Fruit fly (Drosophila melanogaster) whole organism, embryonic: ENCODE results near the gene H.

Experiments
- Ada2b ChIP-seq: fragments of 200-800 bp; sonication (Bioruptor generic); IDR thresholded peaks from 2 replicates; pipeline ENCODE4 v1.3.6; 2022; ENCODE audit warnings: missing biosample characterization, missing genetic modification characterization
- Asciz ChIP-seq: fragments of 200-800 bp; sonication (Bioruptor generic); optimal IDR thresholded peaks from 2 replicates; lab custom pipeline; 2017; ENCODE audit warnings: missing biosample characterization, mild to moderate bottlenecking, missing genetic modification characterization, missing genetic modification reagents
- BtbVII ChIP-seq: fragments of 200-800 bp; sonication (Bioruptor generic); optimal IDR thresholded peaks from 3 replicates; lab custom pipeline; 2017; ENCODE audit warnings: missing biosample characterization, mild to moderate bottlenecking, missing genetic modification characterization
- CG10147 ChIP-seq: fragments of 200-800 bp; sonication (Bioruptor generic); optimal IDR thresholded peaks from 2 replicates; lab custom pipeline; 2019; ENCODE audit warnings: missing biosample characterization, mild to moderate bottlenecking, missing genetic modification characterization, moderate library complexity
- CG1024 ChIP-seq: fragments of 200-800 bp; sonication (Bioruptor generic); IDR thresholded peaks from 2 replicates; pipeline ENCODE4 v1.3.6; 2022; ENCODE audit warnings: missing biosample characterization, missing genetic modification characterization
- CG10366 ChIP-seq: fragments of 200-800 bp; sonication (Bioruptor generic); IDR thresholded peaks from 2 replicates; pipeline ENCODE4 v1.3.6; 2022; ENCODE audit warnings: missing biosample characterization, missing genetic modification characterization
- CG10654 ChIP-seq: fragments of 200-800 bp; sonication (Bioruptor generic); optimal IDR thresholded peaks from 2 replicates; lab custom pipeline; 2016; ENCODE audit warnings: missing biosample characterization, missing genetic modification characterization
- CG11723 ChIP-seq: fragments of 200-800 bp; sonication (Bioruptor generic); optimal IDR thresholded peaks from 2 replicates; lab custom pipeline; 2017; ENCODE audit warnings: missing biosample characterization, mild to moderate bottlenecking, missing genetic modification characterization
- CG12236 ChIP-seq: fragments of 200-800 bp; sonication (Bioruptor generic); optimal IDR thresholded peaks from 2 replicates; lab custom pipeline; 2016; ENCODE audit warnings: missing biosample characterization, missing genetic modification characterization
- CG14667 ChIP-seq: fragments of 200-800 bp; sonication (Bioruptor generic); IDR thresholded peaks from 2 replicates; pipeline ENCODE4 v1.3.6; 2022; ENCODE audit warnings: missing biosample characterization, missing genetic modification characterization
- CG14860 ChIP-seq: fragments of 200-800 bp; sonication (Bioruptor generic); IDR thresholded peaks from 3 replicates; pipeline ENCODE4 v1.3.6; 2022; ENCODE audit warnings: missing biosample characterization, missing genetic modification characterization; ENCODE audit not compliant: partially characterized antibody
- CG16813 ChIP-seq: fragments of 200-800 bp; sonication (Bioruptor generic); IDR thresholded peaks from 3 replicates; pipeline ENCODE4 v1.3.6; 2022; ENCODE audit warnings: missing biosample characterization, missing genetic modification characterization; ENCODE audit not compliant: partially characterized antibody
- CG17361 ChIP-seq: fragments of 200-800 bp; sonication (Bioruptor generic); IDR thresholded peaks from 3 replicates; pipeline ENCODE4 v1.3.6; 2022; ENCODE audit warnings: missing biosample characterization, missing genetic modification characterization
- CG17385 ChIP-seq: fragments of 200-800 bp; sonication (Bioruptor generic); optimal IDR thresholded peaks from 3 replicates; lab custom pipeline; 2018; ENCODE audit warnings: missing biosample characterization, mild to moderate bottlenecking, missing genetic modification characterization
- CG4282 ChIP-seq: fragments of 200-800 bp; sonication (Bioruptor generic); optimal IDR thresholded peaks from 2 replicates; lab custom pipeline; 2016; ENCODE audit warnings: missing biosample characterization, missing genetic modification characterization
- CG43689 ChIP-seq: fragments of 200-800 bp; sonication (Bioruptor generic); IDR thresholded peaks from 2 replicates; pipeline ENCODE4 v1.3.6; 2022; ENCODE audit warnings: missing biosample characterization, missing genetic modification characterization
- CG8290 ChIP-seq, 3 experiments: fragments of 200-800 bp; sonication (Bioruptor generic); optimal IDR thresholded peaks; 2 replicates each; lab custom pipeline; 2016 to 2019; ENCODE audit warnings: missing biosample characterization in 3 of 3, missing genetic modification characterization in 3 of 3, mild to moderate bottlenecking in 2 of 3, moderate library complexity in 1 of 3
- CG8359 ChIP-seq: fragments of 200-800 bp; sonication (Bioruptor generic); optimal IDR thresholded peaks from 2 replicates; lab custom pipeline; 2017; ENCODE audit warnings: missing biosample characterization, mild to moderate bottlenecking, missing genetic modification characterization, borderline replicate concordance
- CG9609 ChIP-seq: fragments of 200-800 bp; sonication (Bioruptor generic); optimal IDR thresholded peaks from 3 replicates; lab custom pipeline; 2016; ENCODE audit warnings: missing biosample characterization, missing genetic modification characterization
- H15 ChIP-seq: fragments of 200-800 bp; sonication (Bioruptor generic); IDR thresholded peaks from 3 replicates; pipeline ENCODE4 v1.3.6; 2022; ENCODE audit warnings: missing biosample characterization, missing genetic modification characterization
- H2.0 ChIP-seq: fragments of 200-800 bp; sonication (Bioruptor generic); IDR thresholded peaks from 2 replicates; pipeline ENCODE4 v1.3.6; 2022; ENCODE audit warnings: missing biosample characterization, missing genetic modification characterization
- HHEX ChIP-seq: fragments of 200-800 bp; sonication (Bioruptor generic); optimal IDR thresholded peaks from 3 replicates; lab custom pipeline; 2017; ENCODE audit warnings: missing biosample characterization, mild to moderate bottlenecking, missing genetic modification characterization, missing genetic modification reagents
- Hey ChIP-seq: fragments of 200-800 bp; sonication (Bioruptor generic); optimal IDR thresholded peaks from 3 replicates; lab custom pipeline; 2018; ENCODE audit warnings: missing biosample characterization, mild to moderate bottlenecking, missing genetic modification characterization
- Hsf ChIP-seq: fragments of 200-800 bp; sonication (Bioruptor generic); optimal IDR thresholded peaks from 3 replicates; lab custom pipeline; 2016; ENCODE audit warnings: missing biosample characterization, missing genetic modification characterization
- MTF-1 ChIP-seq: fragments of 200-800 bp; sonication (Bioruptor generic); optimal IDR thresholded peaks from 2 replicates; lab custom pipeline; 2018; ENCODE audit warnings: missing biosample characterization, mild to moderate bottlenecking, missing genetic modification characterization, borderline replicate concordance
- Opbp ChIP-seq: fragments of 200-800 bp; sonication (Bioruptor generic); IDR thresholded peaks from 3 replicates; pipeline ENCODE4 v1.3.6; 2022; ENCODE audit warnings: missing biosample characterization, missing genetic modification characterization; ENCODE audit not compliant: partially characterized antibody
- Ptx1 ChIP-seq: fragments of 200-800 bp; sonication (Bioruptor generic); IDR thresholded peaks from 2 replicates; pipeline ENCODE4 v1.3.6; 2022; ENCODE audit warnings: missing biosample characterization, missing genetic modification characterization
- Sin3A ChIP-seq: fragments of >200 bp; optimal IDR thresholded peaks from 2 replicates; lab custom pipeline; 2018
- Sox100B ChIP-seq: fragments of 200-800 bp; sonication (Bioruptor generic); optimal IDR thresholded peaks from 3 replicates; lab custom pipeline; 2018; ENCODE audit warnings: missing biosample characterization, mild to moderate bottlenecking, missing genetic modification characterization
- Spps ChIP-seq: fragments of 200-800 bp; sonication (Bioruptor generic); optimal IDR thresholded peaks from 2 replicates; lab custom pipeline; 2018; ENCODE audit warnings: missing biosample characterization, mild to moderate bottlenecking, missing genetic modification characterization
- al ChIP-seq: fragments of 200-800 bp; sonication (Bioruptor generic); IDR thresholded peaks from 2 replicates; pipeline ENCODE4 v1.3.6; 2022; ENCODE audit warnings: missing biosample characterization, missing genetic modification characterization
- ato ChIP-seq: fragments of 200-800 bp; sonication (Bioruptor generic); IDR thresholded peaks from 2 replicates; pipeline ENCODE4 v1.3.6; 2022; ENCODE audit warnings: missing biosample characterization, missing genetic modification characterization; ENCODE audit not compliant: partially characterized antibody
- corto ChIP-seq: fragments of 200-800 bp; sonication (Bioruptor generic); optimal IDR thresholded peaks from 2 replicates; lab custom pipeline; 2016; ENCODE audit warnings: missing biosample characterization, mild to moderate bottlenecking, missing genetic modification characterization, moderate library complexity
- crc ChIP-seq: fragments of 200-800 bp; sonication (Bioruptor generic); optimal IDR thresholded peaks from 2 replicates; lab custom pipeline; 2016; ENCODE audit warnings: missing biosample characterization, missing genetic modification characterization
- croc ChIP-seq: fragments of 200-800 bp; sonication (Bioruptor generic); conservative IDR thresholded peaks from 3 replicates; pipeline ENCODE4 v1.3.6; 2022; ENCODE audit warnings: missing biosample characterization, missing genetic modification characterization
- dan ChIP-seq: fragments of 200-800 bp; sonication (Bioruptor generic); IDR thresholded peaks from 2 replicates; pipeline ENCODE4 v1.3.6; 2022; ENCODE audit warnings: missing biosample characterization, missing genetic modification characterization
- danr ChIP-seq: fragments of 200-800 bp; sonication (Bioruptor generic); IDR thresholded peaks from 2 replicates; pipeline ENCODE4 v1.3.6; 2022; ENCODE audit warnings: missing biosample characterization, missing genetic modification characterization
- ham ChIP-seq: fragments of 200-800 bp; sonication (Bioruptor generic); IDR thresholded peaks from 2 replicates; pipeline ENCODE4 v1.3.6; 2022; ENCODE audit warnings: missing biosample characterization, missing genetic modification characterization
- klu ChIP-seq: fragments of 200-800 bp; sonication (Bioruptor generic); IDR thresholded peaks from 2 replicates; pipeline ENCODE4 v1.3.6; 2022; ENCODE audit warnings: missing biosample characterization, missing genetic modification characterization
- mld ChIP-seq: fragments of 200-800 bp; sonication (Bioruptor generic); IDR thresholded peaks from 3 replicates; pipeline ENCODE4 v1.3.6; 2022; ENCODE audit warnings: missing biosample characterization, missing genetic modification characterization; ENCODE audit not compliant: partially characterized antibody
- pros ChIP-seq: fragments of 200-800 bp; sonication (Bioruptor generic); optimal IDR thresholded peaks from 3 replicates; lab custom pipeline; 2019; ENCODE audit warnings: missing biosample characterization, mild to moderate bottlenecking, missing genetic modification characterization, moderate library complexity
- slbo ChIP-seq: fragments of 200-800 bp; sonication (Bioruptor generic); IDR thresholded peaks from 2 replicates; pipeline ENCODE4 v1.3.6; 2022; ENCODE audit warnings: missing biosample characterization, missing genetic modification characterization
- slou ChIP-seq: fragments of 200-800 bp; sonication (Bioruptor generic); optimal IDR thresholded peaks from 3 replicates; lab custom pipeline; 2016; ENCODE audit warnings: missing biosample characterization, missing genetic modification characterization
- sqz ChIP-seq: fragments of 200-800 bp; sonication (Bioruptor generic); optimal IDR thresholded peaks from 3 replicates; lab custom pipeline; 2018; ENCODE audit warnings: missing biosample characterization, mild to moderate bottlenecking, missing genetic modification characterization
- ssp ChIP-seq: fragments of 200-800 bp; sonication (Bioruptor generic); IDR thresholded peaks from 2 replicates; pipeline ENCODE4 v1.3.6; 2022; ENCODE audit warnings: missing biosample characterization, missing genetic modification characterization
- twi ChIP-seq: fragments of 200-800 bp; optimal IDR thresholded peaks from 2 replicates; lab custom pipeline; 2019; ENCODE audit warnings: missing biosample characterization, mild to moderate bottlenecking, missing genetic modification characterization, moderate library complexity
- zen2 ChIP-seq: fragments of 200-800 bp; sonication (Bioruptor generic); IDR thresholded peaks from 3 replicates; pipeline ENCODE4 v1.3.6; 2022; ENCODE audit warnings: missing biosample characterization, missing genetic modification characterization; ENCODE audit not compliant: partially characterized antibody
- zfh1 ChIP-seq: fragments of 200-800 bp; sonication (Bioruptor generic); IDR thresholded peaks from 3 replicates; pipeline ENCODE4 v1.3.6; 2022; ENCODE audit warnings: missing biosample characterization, missing genetic modification characterization

H gene

DNA sequence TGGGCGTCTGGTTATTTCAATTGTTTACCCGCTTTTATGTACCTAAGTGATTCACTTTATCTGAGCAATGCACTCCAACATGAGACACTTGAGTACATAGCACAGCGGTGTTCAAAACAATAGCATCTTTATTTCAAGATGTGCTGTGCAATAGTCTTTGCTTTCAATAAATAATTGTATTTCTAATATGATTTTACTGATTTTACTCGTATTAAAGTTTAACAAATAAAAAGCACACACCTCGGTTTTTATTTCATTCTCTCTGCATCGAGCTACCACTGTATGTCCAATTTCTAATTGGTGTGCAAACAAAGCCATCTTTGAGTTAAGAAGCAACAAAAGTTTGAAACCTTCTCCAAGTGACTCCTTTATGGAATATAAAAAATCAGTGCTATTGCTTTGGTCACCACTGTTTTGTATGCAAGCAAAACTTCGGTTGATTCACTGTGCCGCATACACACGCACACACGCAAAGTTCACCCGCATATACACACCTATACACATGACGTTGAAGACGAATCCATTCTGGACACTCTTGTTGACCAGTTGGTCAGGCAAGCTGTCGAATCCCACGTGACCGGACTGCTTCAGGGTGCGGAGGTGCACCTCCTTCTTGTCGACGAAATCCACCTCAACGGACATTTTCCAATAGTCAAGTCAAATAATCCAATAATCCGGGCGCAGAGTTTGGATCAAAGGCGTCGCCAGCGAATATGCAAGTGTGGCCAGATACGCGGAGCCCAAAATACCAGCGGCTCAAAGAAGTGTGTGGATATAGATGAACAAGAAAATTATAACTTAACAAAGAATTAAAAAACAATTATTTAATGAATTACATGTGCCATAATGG is 33.9 kb upstream of the H start, which contains the start of gene Septin2 (continued):
- TF ChIP-seq CG14860 (GFP tag; lab: Robert Waterston, UW) (0 out of 3 replicates have a peak, but pooled peaks have one; percentile 33), CG11723 (GFP tag; lab: Kevin White, UChicago) (peak; percentile 75), CG4282 (GFP tag; lab: Kevin White, UChicago) (no peak), slou (GFP tag; lab: Kevin White, UChicago) (no peak), Ptx1 (GFP tag; lab: Robert Waterston, UW) (peak; percentile 66), dan (GFP tag; lab: Robert Waterston, UW) (no peak), CG8290 (GFP tag; optimal IDR thresholded peaks at IDR 0.05; lab: Kevin White, UChicago) (peak; percentile 37), CG8290 (tag; optimal IDR thresholded peaks at IDR 0.05; lab: Kevin White, UChicago) (peak in 1 of 2 experiments; percentile 61), CG17385 (peak; percentile 77), BtbVII (GFP tag; lab: Kevin White, UChicago) (peak; percentile 77), Asciz (peak; percentile 94), Sin3A (peak; percentile 58), H2.0 (no peak), CG8359 (GFP tag; lab: Kevin White, UChicago) (peak; percentile 73), croc (GFP tag; lab: Robert Waterston, UW) (peak; percentile 57; the same call in 1 of the 3 replicates), ssp (GFP tag; lab: Robert Waterston, UW) (peak; percentile 56; the same call in 1 of the 2 replicates), ato (GFP tag; lab: Robert Waterston, UW) (no peak), Ada2b (GFP tag; lab: Robert Waterston, UW) (peak; percentile 58; the same call in 1 of the 2 replicates), klu (GFP tag; lab: Robert Waterston, UW) (no peak), crc (GFP tag; lab: Kevin White, UChicago) (peak; percentile 53), CG16813 (0 out of 3 replicates have a peak, but pooled peaks have one; percentile 6), CG9609 (peak; percentile 27), zfh1 (GFP tag; lab: Robert Waterston, UW) (peak; percentile 73), Sox100B (GFP tag; lab: Kevin White, UChicago) (peak; percentile 95), CG10654 (GFP tag; lab: Kevin White, UChicago) (peak; percentile 63), Spps (tag; lab: Kevin White, UChicago) (peak; percentile 75), CG12236 (peak; percentile 50), sqz (no peak), MTF-1 (GFP tag; lab: Kevin White, UChicago) (peak; percentile 65), mld (GFP tag; lab: Robert Waterston, UW) (no peak), corto (GFP tag; lab: Kevin White, UChicago) (peak; percentile 67), H15 (no peak), CG10366 (GFP tag; lab: Robert Waterston, UW) (peak; percentile 49; the same call in 1 of the 2 replicates), CG14667 (GFP tag; lab: Robert Waterston, UW) (peak; percentile 59), CG10147 (GFP tag; lab: Kevin White, UChicago) (peak; percentile 62), twi (tag; lab: Kevin White, UChicago) (peak; percentile 27), danr (GFP tag; lab: Robert Waterston, UW) (peak; percentile 44; the same call in 1 of the 2 replicates), CG1024 (0 out of 2 replicates have a peak, but pooled peaks have one; percentile 2), Hsf (GFP tag; lab: Kevin White, UChicago) (peak; percentile 84), CG17361 (peak; percentile 84), Opbp (GFP tag; lab: Robert Waterston, UW) (no peak), ham (GFP tag; lab: Robert Waterston, UW) (no peak), al (GFP tag; lab: Robert Waterston, UW) (no peak), slbo (peak; percentile 37; the same call in 1 of the 2 replicates), CG43689 (GFP tag; lab: Robert Waterston, UW) (no peak), Hey (tag; lab: Kevin White, UChicago) (no peak), zen2 (GFP tag; lab: Robert Waterston, UW) (no peak; the same call in 2 of the 3 replicates), HHEX (GFP tag; lab: Kevin White, UChicago) (peak; percentile 84), pros (GFP tag; lab: Kevin White, UChicago) (no peak)
